Worm (Caenorhabditis elegans): ENCODE data around the gene C12D5.5.

C12D5.5 gene

ce11 chrV:7683907-7684655 is 16.0 kb downstream of the C12D5.5 start, which contains the start of gene sre-11:
TSS of gene sre-11 (minus strand) at chrV:7683957.
- TF ChIP-seq tbx-9 (tag; optimal IDR thresholded peaks at IDR 0.05; ENCODE audit: borderline replicate concordance) = no peak

ce11 chrV:7686189-7686588 is 18.1 kb downstream of the C12D5.5 start, which contains the start of the genes nhr-94 and nhr-152:
TSS of gene nhr-94 (minus strand) at chrV:7686335.
TSS of gene nhr-152 (plus strand) at chrV:7686350.
- TF ChIP-seq ztf-28 (GFP tag; IDR thresholded peaks at IDR 0.05) = no peak

ce11 chrV:7689888-7690287 is 21.8 kb downstream of the C12D5.5 start, which contains the start of gene C12D5.9:
TSS of gene C12D5.9 (minus strand) at chrV:7689988.
- TF ChIP-seq aptf-3 (GFP tag; IDR thresholded peaks at IDR 0.05) (no peak), egrh-3 (GFP tag; IDR thresholded peaks at IDR 0.05) (no peak), mel-28 (tag; optimal IDR thresholded peaks at IDR 0.05; ENCODE audit: borderline replicate concordance) (no peak)

- TF ChIP-seq unc-62 (GFP tag; optimal IDR thresholded peaks at IDR 0.05) = no peak
- no peak for TF ChIP-seq egl-44 (GFP tag; IDR thresholded peaks at IDR 0.05)
- no peak for TF ChIP-seq nhr-179 (tag; optimal IDR thresholded peaks at IDR 0.05)
- no peak for TF ChIP-seq B0336.3 (GFP tag; IDR thresholded peaks at IDR 0.05)
- no peak for TF ChIP-seq efl-1 (GFP tag; optimal IDR thresholded peaks at IDR 0.05)
- TF ChIP-seq D2030.7 (GFP tag; IDR thresholded peaks at IDR 0.05) = no peak
- no peak for TF ChIP-seq ztf-28 (GFP tag; IDR thresholded peaks at IDR 0.05)
- TF ChIP-seq snpc-1.1 (tag; optimal IDR thresholded peaks at IDR 0.05; ENCODE audit: insufficient read depth) = no peak
- no peak for TF ChIP-seq lir-1 (GFP tag; conservative IDR thresholded peaks at IDR 0.05)
- no peak for TF ChIP-seq C17E4.6 (GFP tag; IDR thresholded peaks at IDR 0.05)
- no peak for TF ChIP-seq hmg-1.2 (GFP tag; IDR thresholded peaks at IDR 0.05)
- TF ChIP-seq nfya-1 (tag; optimal IDR thresholded peaks at IDR 0.05; ENCODE audit: borderline replicate concordance, insufficient read depth) = no peak
- TF ChIP-seq die-1 (tag; optimal IDR thresholded peaks at IDR 0.05) = no peak
- TF ChIP-seq attf-3 (GFP tag; conservative IDR thresholded peaks at IDR 0.05) = no peak
- no peak for TF ChIP-seq nhr-120 (GFP tag; IDR thresholded peaks at IDR 0.05)
- TF ChIP-seq Y95B8A.8 (GFP tag; IDR thresholded peaks at IDR 0.05) = no peak
- no peak for TF ChIP-seq somi-1 (GFP tag; optimal IDR thresholded peaks at IDR 0.05)
- TF ChIP-seq F33H1.4 (GFP tag; IDR thresholded peaks at IDR 0.05) = no peak
- TF ChIP-seq tlf-1 (GFP tag; optimal IDR thresholded peaks at IDR 0.05) = no peak
- no peak for TF ChIP-seq mxl-1 (tag; optimal IDR thresholded peaks at IDR 0.05)
Observed at ce11 chrV:7690637-7691036, 22.6 kb downstream of the C12D5.5 start.

ce11 chrV:7693394-7693793 is 25.4 kb downstream of the C12D5.5 start, which contains the start of gene C12D5.10:
TSS of gene C12D5.10 (minus strand) at chrV:7693494.
- TF ChIP-seq hlh-12 (tag; optimal IDR thresholded peaks at IDR 0.05) (no peak), nhr-120 (GFP tag; IDR thresholded peaks at IDR 0.05) (no peak), hmg-20 (GFP tag; IDR thresholded peaks at IDR 0.05) (no peak), F39B2.1 (GFP tag; IDR thresholded peaks at IDR 0.05) (no peak), B0035.1 (tag; optimal IDR thresholded peaks at IDR 0.05) (no peak), Y95B8A.8 (GFP tag; IDR thresholded peaks at IDR 0.05) (no peak), rpc-1 (optimal IDR thresholded peaks at IDR 0.05) (no peak), rpc-1 (tag; optimal IDR thresholded peaks at IDR 0.05) (no peak)

ce11 chrV:7696842-7697241 is 28.8 kb downstream of the C12D5.5 start, which contains the start of gene ZK105.3:
TSS of gene ZK105.3 (plus strand) at chrV:7697142.
- no peak for TF ChIP-seq snpc-3.4 (tag; optimal IDR thresholded peaks at IDR 0.05)
- no peak for TF ChIP-seq efl-1 (GFP tag; optimal IDR thresholded peaks at IDR 0.05)
- no peak for TF ChIP-seq ztf-25 (GFP tag; IDR thresholded peaks at IDR 0.05)
- no peak for TF ChIP-seq nhr-179 (tag; optimal IDR thresholded peaks at IDR 0.05)
- no peak for TF ChIP-seq nfya-2 (GFP tag; IDR thresholded peaks at IDR 0.05)
- TF ChIP-seq rcor-1 (GFP tag; IDR thresholded peaks at IDR 0.05) = no peak
- no peak for TF ChIP-seq zfh-2 (GFP tag; conservative IDR thresholded peaks at IDR 0.05)
- no peak for TF ChIP-seq aptf-2 (GFP tag; conservative IDR thresholded peaks at IDR 0.05)
- no peak for TF ChIP-seq ceh-58 (GFP tag; IDR thresholded peaks at IDR 0.05)
- no peak for TF ChIP-seq Y53G8AR.9 (GFP tag; conservative IDR thresholded peaks at IDR 0.05)
- TF ChIP-seq madf-10 (tag; optimal IDR thresholded peaks at IDR 0.05) = no peak
- TF ChIP-seq mcd-1 (GFP tag; IDR thresholded peaks at IDR 0.05) = no peak
- no peak for TF ChIP-seq die-1 (tag; optimal IDR thresholded peaks at IDR 0.05)
